Fruit fly (Drosophila melanogaster): ENCODE data around the gene CG7518.

dm6 chr3R:13042258-13043032 is 44.6 kb downstream of the CG7518 start, which contains the start of gene snk:
- TF ChIP-seq CG4496 (GFP tag; IDR thresholded peaks at IDR 0.05): no peak
- TF ChIP-seq gl (tag; optimal IDR thresholded peaks at IDR 0.05): no peak
- TF ChIP-seq CG32121 (GFP tag; IDR thresholded peaks at IDR 0.05): no peak
- TF ChIP-seq CG17806 (tag; optimal IDR thresholded peaks at IDR 0.05): no peak
- TF ChIP-seq Pif1B (GFP tag; optimal IDR thresholded peaks at IDR 0.05): no peak
- no peak for TF ChIP-seq Ets98B (GFP tag; IDR thresholded peaks at IDR 0.05)
- TF ChIP-seq CG13204 (GFP tag; optimal IDR thresholded peaks at IDR 0.05): no peak
- no peak for TF ChIP-seq CG8301 (tag; optimal IDR thresholded peaks at IDR 0.05)
- TF ChIP-seq Snoo (tag; optimal IDR thresholded peaks at IDR 0.05): no peak
- no peak for TF ChIP-seq EcR (GFP tag; optimal IDR thresholded peaks at IDR 0.05)
